Worm (Caenorhabditis elegans) whole organism, L3 larva: ENCODE results near the gene E02C12.10.

ENCODE experiments used
- R02D3.7 ChIP-seq: fragments of 150-350 bp; optimal IDR thresholded peaks from 2 replicates; lab custom pipeline; 2014; ENCODE audit warnings: missing biosample characterization, missing genetic modification characterization
- ama-1 ChIP-seq: fragments of 150-350 bp; optimal IDR thresholded peaks from 2 replicates; lab custom pipeline; 2018
- ceh-28 ChIP-seq: fragments of 150-350 bp; optimal IDR thresholded peaks from 2 replicates; lab custom pipeline; 2014; ENCODE audit warnings: missing biosample characterization, missing genetic modification reagents, missing genetic modification characterization
- ceh-82 ChIP-seq: fragments of 150-350 bp; optimal IDR thresholded peaks from 2 replicates; lab custom pipeline; 2014; ENCODE audit warnings: missing biosample characterization, missing genetic modification characterization
- ceh-9 ChIP-seq: sonication (generic microtip); optimal IDR thresholded peaks from 2 replicates; lab custom pipeline; 2018; ENCODE audit warnings: missing biosample characterization, missing genetic modification characterization
- egl-27 ChIP-seq: sonication (generic microtip); optimal IDR thresholded peaks from 4 replicates; lab custom pipeline; 2017; ENCODE audit warnings: missing biosample characterization, missing genetic modification reagents, missing genetic modification characterization
- elt-1 ChIP-seq: fragments of 150-350 bp; optimal IDR thresholded peaks from 2 replicates; lab custom pipeline; 2014; ENCODE audit warnings: missing biosample characterization, missing genetic modification characterization
- elt-2 ChIP-seq: sonication (generic microtip); optimal IDR thresholded peaks from 2 replicates; lab custom pipeline; 2016; ENCODE audit warnings: missing genetic modification reagents, mild to moderate bottlenecking, missing genetic modification characterization, missing compliant biosample characterization
- fkh-10 ChIP-seq: sonication (generic microtip); optimal IDR thresholded peaks from 2 replicates; lab custom pipeline; 2017; ENCODE audit warnings: missing biosample characterization, missing genetic modification reagents, missing genetic modification characterization
- fos-1 ChIP-seq: fragments of 150-350 bp; optimal IDR thresholded peaks from 2 replicates; lab custom pipeline; 2014; ENCODE audit warnings: missing biosample characterization, missing genetic modification characterization
- hmg-11 ChIP-seq: sonication (generic microtip); optimal IDR thresholded peaks from 2 replicates; lab custom pipeline; 2016; ENCODE audit warnings: missing genetic modification characterization, missing compliant biosample characterization
- lin-39 ChIP-seq: fragments of 150-350 bp; optimal IDR thresholded peaks from 2 replicates; lab custom pipeline; 2018; ENCODE audit warnings: missing biosample characterization, missing genetic modification reagents, missing genetic modification characterization
- lsy-12 ChIP-seq: sonication (generic microtip); optimal IDR thresholded peaks from 2 replicates; lab custom pipeline; 2016; ENCODE audit warnings: mild to moderate bottlenecking, missing genetic modification characterization, missing compliant biosample characterization
- mdl-1 ChIP-seq: fragments of 150-350 bp; optimal IDR thresholded peaks from 2 replicates; lab custom pipeline; 2014; ENCODE audit warnings: missing biosample characterization, missing genetic modification characterization
- mml-1 ChIP-seq: fragments of 150-350 bp; sonication (generic microtip); optimal IDR thresholded peaks from 3 replicates; lab custom pipeline; 2014; ENCODE audit warnings: missing biosample characterization, missing genetic modification characterization
- nfya-1 ChIP-seq: sonication (generic microtip); optimal IDR thresholded peaks from 2 replicates; lab custom pipeline; 2017; ENCODE audit warnings: missing genetic modification characterization, mild to moderate bottlenecking, missing compliant biosample characterization, antibody characterized with exemption, moderate library complexity; ENCODE audit not compliant: insufficient read depth
- nhr-12 ChIP-seq: fragments of 150-350 bp; optimal IDR thresholded peaks from 2 replicates; lab custom pipeline; 2014; ENCODE audit warnings: missing biosample characterization, missing genetic modification characterization
- nhr-23 ChIP-seq: fragments of 150-350 bp; optimal IDR thresholded peaks from 2 replicates; lab custom pipeline; 2014; ENCODE audit warnings: missing biosample characterization, missing genetic modification reagents, missing genetic modification characterization
- nhr-25 ChIP-seq: sonication (generic microtip); optimal IDR thresholded peaks from 2 replicates; lab custom pipeline; 2017; ENCODE audit warnings: missing biosample characterization, missing genetic modification characterization
- nhr-43 ChIP-seq: sonication (generic microtip); optimal IDR thresholded peaks from 2 replicates; lab custom pipeline; 2016; ENCODE audit warnings: mild to moderate bottlenecking, missing genetic modification characterization, missing compliant biosample characterization; ENCODE audit not compliant: poor library complexity, severe bottlenecking
- nhr-76 ChIP-seq: fragments of 150-350 bp; sonication (generic microtip); optimal IDR thresholded peaks from 5 replicates; lab custom pipeline; 2014; ENCODE audit warnings: missing biosample characterization, missing genetic modification characterization
- nhr-77 ChIP-seq: fragments of 150-350 bp; optimal IDR thresholded peaks from 2 replicates; lab custom pipeline; 2014; ENCODE audit warnings: missing biosample characterization, missing genetic modification characterization
- pha-4 ChIP-seq: fragments of 150-350 bp; optimal IDR thresholded peaks from 2 replicates; lab custom pipeline; 2014; ENCODE audit warnings: missing biosample characterization, missing genetic modification reagents, missing genetic modification characterization
- pqm-1 ChIP-seq: fragments of 150-350 bp; optimal IDR thresholded peaks from 2 replicates; lab custom pipeline; 2017; ENCODE audit warnings: missing biosample characterization, missing genetic modification characterization, inconsistent platforms
- sea-2 ChIP-seq: fragments of 150-350 bp; sonication (generic microtip); optimal IDR thresholded peaks from 4 replicates; lab custom pipeline; 2014; ENCODE audit warnings: missing biosample characterization, missing genetic modification reagents, missing genetic modification characterization
- snpc-4 ChIP-seq: fragments of 150-350 bp; optimal IDR thresholded peaks from 2 replicates; lab custom pipeline; 2014; ENCODE audit warnings: missing biosample characterization, missing genetic modification characterization
- unc-39 ChIP-seq: sonication (generic microtip); optimal IDR thresholded peaks from 4 replicates; lab custom pipeline; 2017; ENCODE audit warnings: missing biosample characterization, missing genetic modification characterization
- unc-62 ChIP-seq: fragments of 150-350 bp; sonication (generic microtip); optimal IDR thresholded peaks from 4 replicates; lab custom pipeline; 2014; ENCODE audit warnings: missing biosample characterization, missing genetic modification reagents, missing genetic modification characterization
- zag-1 ChIP-seq: fragments of 150-350 bp; optimal IDR thresholded peaks from 2 replicates; lab custom pipeline; 2014; ENCODE audit warnings: missing biosample characterization, missing genetic modification characterization
- ztf-4 ChIP-seq: fragments of 150-350 bp; optimal IDR thresholded peaks from 2 replicates; lab custom pipeline; 2014; ENCODE audit warnings: missing biosample characterization, missing genetic modification characterization

E02C12.10 gene

ce11 chrV:9342965-9343628, 35.1 kb downstream of the E02C12.10 start:
- TF ChIP-seq ztf-4 (tag; lab: Kevin White, UChicago) (no peak), lin-39 (tag; lab: Kevin White, UChicago) (peak; percentile 34), nhr-43 (peak; percentile 25), pha-4 (tag; lab: Kevin White, UChicago) (peak; percentile 17), ama-1 (lab: Kevin White, UChicago) (peak; percentile 42), fos-1 (tag; lab: Kevin White, UChicago) (no peak), mdl-1 (tag; lab: Kevin White, UChicago) (no peak)

ce11 chrV:9340318-9340717, 37.9 kb downstream of the E02C12.10 start:
- no peak for TF ChIP-seq unc-62
- TF ChIP-seq ceh-9, result no peak
- no peak for TF ChIP-seq ceh-82
- TF ChIP-seq nhr-12, result no peak
- no peak for TF ChIP-seq nhr-77 (tag; lab: Kevin White, UChicago)
- no peak for TF ChIP-seq pqm-1 (tag; lab: Kevin White, UChicago)
- TF ChIP-seq nhr-43, result peak; percentile 28
- no peak for TF ChIP-seq unc-39
- peak; percentile 47 for TF ChIP-seq nhr-25 (tag; lab: Kevin White, UChicago)
- no peak for TF ChIP-seq sea-2
- no peak for TF ChIP-seq ama-1 (lab: Kevin White, UChicago)
- TF ChIP-seq egl-27 (tag; lab: Kevin White, UChicago), result no peak
- TF ChIP-seq snpc-4, result no peak
- TF ChIP-seq hmg-11 (tag; lab: Kevin White, UChicago), result no peak
- TF ChIP-seq fkh-10 (GFP tag; lab: Kevin White, UChicago), result no peak
- no peak for TF ChIP-seq R02D3.7 (tag; lab: Kevin White, UChicago)
- TF ChIP-seq elt-2 (tag; lab: Kevin White, UChicago), result peak; percentile 3
- TF ChIP-seq nhr-23 (tag; lab: Kevin White, UChicago), result no peak
- TF ChIP-seq, all 47 proteins: peak for 3

ce11 chrV:9338452-9338851, 39.8 kb downstream of the E02C12.10 start:
- TF ChIP-seq nhr-12 (no peak), mml-1 (no peak), ama-1 (lab: Kevin White, UChicago) (peak; percentile 99), fos-1 (tag; lab: Kevin White, UChicago) (no peak), zag-1 (tag; lab: Kevin White, UChicago) (no peak), nhr-43 (peak; percentile 75), nhr-23 (tag; lab: Kevin White, UChicago) (peak; percentile 49), nhr-25 (tag; lab: Kevin White, UChicago) (peak; percentile 45), lsy-12 (tag; lab: Kevin White, UChicago) (peak; percentile 78), elt-2 (tag; lab: Kevin White, UChicago) (peak; percentile 43)

- TF ChIP-seq pqm-1 (tag; lab: Kevin White, UChicago), result no peak
- no peak for TF ChIP-seq nfya-1
- no peak for TF ChIP-seq nhr-43
- TF ChIP-seq ceh-9, result no peak
- no peak for TF ChIP-seq elt-2 (tag; lab: Kevin White, UChicago)
- no peak for TF ChIP-seq ceh-28 (tag; lab: Kevin White, UChicago)
- TF ChIP-seq elt-1, result no peak
Measured at ce11 chrV:9336462-9336861, 41.7 kb downstream of the E02C12.10 start, which contains the start of gene coq-6. TSS of gene coq-6 (plus strand) at chrV:9336762.

ce11 chrV:9334216-9334615, 44.0 kb downstream of the E02C12.10 start, which contains the start of gene ucp-4:
TSS of gene ucp-4 (plus strand) at chrV:9334298.
- TF ChIP-seq nhr-76 (tag; lab: Kevin White, UChicago) (no peak), pha-4 (tag; lab: Kevin White, UChicago) (peak; percentile 25)

ce11 chrV:9333316-9334048, 44.7 kb downstream of the E02C12.10 start, which contains the start of gene acl-14:
TSS of gene acl-14 (minus strand) at chrV:9333631.
- TF ChIP-seq hmg-11 (tag; lab: Kevin White, UChicago), result no peak
- peak; percentile 26 for TF ChIP-seq nhr-43
- TF ChIP-seq elt-2 (tag; lab: Kevin White, UChicago), result peak; percentile 20
